Worm (Caenorhabditis elegans): Measurements from ENCODE around the gene C49F5.8.

DNA sequence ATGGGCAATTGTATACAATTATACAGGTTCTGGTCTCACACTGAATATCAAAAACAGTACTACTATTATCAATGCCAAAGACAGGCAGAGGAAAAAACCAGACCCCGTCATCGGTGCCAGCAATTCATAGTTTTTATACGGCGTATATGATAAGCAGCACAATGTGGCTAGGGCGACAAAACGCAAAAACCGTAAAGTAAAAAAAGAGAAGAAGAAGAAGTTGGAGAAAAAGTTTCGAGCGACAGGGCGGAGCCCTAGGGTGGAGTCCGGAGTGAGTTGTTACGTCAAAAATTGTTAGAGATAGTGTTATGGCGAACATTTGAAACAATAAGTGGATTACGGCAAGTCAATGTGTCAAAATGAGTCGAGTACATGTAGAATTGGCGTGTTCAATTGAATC lies 41.7 kb downstream of the C49F5.8 start:
- TF ChIP-seq ces-1 (GFP tag; optimal IDR thresholded peaks at IDR 0.05) = no peak
- TF ChIP-seq ceh-39 (tag; optimal IDR thresholded peaks at IDR 0.05) = no peak
- no peak for TF ChIP-seq mls-2 (tag; optimal IDR thresholded peaks at IDR 0.05)
- TF ChIP-seq unc-62 (GFP tag; optimal IDR thresholded peaks at IDR 0.05) = no peak
- TF ChIP-seq nhr-237 (tag; optimal IDR thresholded peaks at IDR 0.05) = no peak
- TF ChIP-seq blmp-1 (tag; optimal IDR thresholded peaks at IDR 0.05) = no peak
- no peak for TF ChIP-seq nhr-76 (tag; optimal IDR thresholded peaks at IDR 0.05)
- TF ChIP-seq unc-120 (tag; optimal IDR thresholded peaks at IDR 0.05; ENCODE audit: poor library complexity, severe bottlenecking) = no peak

Data from whole organism, mixed stage, embryonic.